Worm (Caenorhabditis elegans): ENCODE measurements around the gene C34D4.3.

Gene C34D4.3

ce11 chrIV:7147722-7148121 lies 5.7 kb upstream of the C34D4.3 start:
- TF ChIP-seq gmeb-2 (tag; optimal IDR thresholded peaks at IDR 0.05), result no peak
- TF ChIP-seq nfya-1 (tag; optimal IDR thresholded peaks at IDR 0.05), result peak; percentile 2
- TF ChIP-seq ceh-34 (tag; optimal IDR thresholded peaks at IDR 0.05), result no peak
- TF ChIP-seq hlh-8 (tag; optimal IDR thresholded peaks at IDR 0.05), result no peak
- peak; percentile 55 for TF ChIP-seq hlh-30 (tag; optimal IDR thresholded peaks at IDR 0.05; ENCODE audit: insufficient read depth)

ce11 chrIV:7149020-7149601 lies 4.4 kb upstream of the C34D4.3 start, which contains the start of gene C34D4.4:
TSS of gene C34D4.4 (plus strand) at chrIV:7149361.
- TF ChIP-seq nfya-1 (tag; optimal IDR thresholded peaks at IDR 0.05) (peak; percentile 16), ceh-14 (tag; optimal IDR thresholded peaks at IDR 0.05) (no peak)

- no peak for TF ChIP-seq pqm-1 (tag; optimal IDR thresholded peaks at IDR 0.05)
- no peak for TF ChIP-seq tbx-7 (tag; optimal IDR thresholded peaks at IDR 0.05)
- no peak for TF ChIP-seq dmd-4 (tag; optimal IDR thresholded peaks at IDR 0.05; ENCODE audit: borderline replicate concordance)
Measured at ce11 chrIV:7152409-7152808, 1.1 kb upstream of the C34D4.3 start, which contains the start of gene col-113. TSS of gene col-113 (minus strand) at chrIV:7152509.

ce11 chrIV:7154356-7154755 lies 894 bp downstream of the C34D4.3 start, which contains the start of gene C34D4.2:
TSS of gene C34D4.2 (plus strand) at chrIV:7154656.
- TF ChIP-seq hlh-15 (tag; optimal IDR thresholded peaks at IDR 0.05), result no peak

- peak; percentile 30 for TF ChIP-seq ceh-14 (tag; optimal IDR thresholded peaks at IDR 0.05)
- TF ChIP-seq ceh-31 (tag; optimal IDR thresholded peaks at IDR 0.05), result peak; percentile 28
- no peak for TF ChIP-seq hlh-15 (tag; optimal IDR thresholded peaks at IDR 0.05)
- peak; percentile 44 for TF ChIP-seq nfya-1 (tag; optimal IDR thresholded peaks at IDR 0.05)
Measured at ce11 chrIV:7156356-7156755, 2.9 kb downstream of the C34D4.3 start, which contains the start of gene maph-9. TSS of gene maph-9 (plus strand) at chrIV:7156628.

- no peak for TF ChIP-seq unc-86 (tag; optimal IDR thresholded peaks at IDR 0.05)
- no peak for TF ChIP-seq elt-4 (tag; optimal IDR thresholded peaks at IDR 0.05)
- no peak for TF ChIP-seq lim-6 (tag; optimal IDR thresholded peaks at IDR 0.05)
- TF ChIP-seq hlh-6 (tag; optimal IDR thresholded peaks at IDR 0.05), result no peak
- no peak for TF ChIP-seq che-1 (tag; optimal IDR thresholded peaks at IDR 0.05)
- TF ChIP-seq ceh-9 (tag; optimal IDR thresholded peaks at IDR 0.05), result no peak
- no peak for TF ChIP-seq sox-2 (GFP tag; IDR thresholded peaks at IDR 0.05)
- no peak for TF ChIP-seq ama-1 (optimal IDR thresholded peaks at IDR 0.05)
- TF ChIP-seq pat-9 (tag; optimal IDR thresholded peaks at IDR 0.05), result no peak
- no peak for TF ChIP-seq ceh-6 (GFP tag; optimal IDR thresholded peaks at IDR 0.05)
- TF ChIP-seq dmd-4 (tag; optimal IDR thresholded peaks at IDR 0.05; ENCODE audit: borderline replicate concordance), result no peak
- TF ChIP-seq ceh-24 (tag; optimal IDR thresholded peaks at IDR 0.05), result no peak
- TF ChIP-seq nhr-11 (tag; optimal IDR thresholded peaks at IDR 0.05), result no peak
- TF ChIP-seq pha-2 (tag; optimal IDR thresholded peaks at IDR 0.05), result no peak
- TF ChIP-seq ceh-2 (tag; optimal IDR thresholded peaks at IDR 0.05), result no peak
- TF ChIP-seq ceh-22 (tag; optimal IDR thresholded peaks at IDR 0.05), result no peak
Measured at ce11 chrIV:7158161-7158560, 4.7 kb downstream of the C34D4.3 start.

ce11 chrIV:7159586-7159985 lies 6.1 kb downstream of the C34D4.3 start:
- no peak for TF ChIP-seq unc-3 (GFP tag; conservative IDR thresholded peaks at IDR 0.05)
- no peak for TF ChIP-seq unc-3 (tag; optimal IDR thresholded peaks at IDR 0.05)
- no peak for TF ChIP-seq ceh-30 (tag; optimal IDR thresholded peaks at IDR 0.05)

Data from whole organism, late embryonic.